Fruit fly (Drosophila melanogaster): Measurements from ENCODE around the gene CG3225.

Gene CG3225

DNA sequence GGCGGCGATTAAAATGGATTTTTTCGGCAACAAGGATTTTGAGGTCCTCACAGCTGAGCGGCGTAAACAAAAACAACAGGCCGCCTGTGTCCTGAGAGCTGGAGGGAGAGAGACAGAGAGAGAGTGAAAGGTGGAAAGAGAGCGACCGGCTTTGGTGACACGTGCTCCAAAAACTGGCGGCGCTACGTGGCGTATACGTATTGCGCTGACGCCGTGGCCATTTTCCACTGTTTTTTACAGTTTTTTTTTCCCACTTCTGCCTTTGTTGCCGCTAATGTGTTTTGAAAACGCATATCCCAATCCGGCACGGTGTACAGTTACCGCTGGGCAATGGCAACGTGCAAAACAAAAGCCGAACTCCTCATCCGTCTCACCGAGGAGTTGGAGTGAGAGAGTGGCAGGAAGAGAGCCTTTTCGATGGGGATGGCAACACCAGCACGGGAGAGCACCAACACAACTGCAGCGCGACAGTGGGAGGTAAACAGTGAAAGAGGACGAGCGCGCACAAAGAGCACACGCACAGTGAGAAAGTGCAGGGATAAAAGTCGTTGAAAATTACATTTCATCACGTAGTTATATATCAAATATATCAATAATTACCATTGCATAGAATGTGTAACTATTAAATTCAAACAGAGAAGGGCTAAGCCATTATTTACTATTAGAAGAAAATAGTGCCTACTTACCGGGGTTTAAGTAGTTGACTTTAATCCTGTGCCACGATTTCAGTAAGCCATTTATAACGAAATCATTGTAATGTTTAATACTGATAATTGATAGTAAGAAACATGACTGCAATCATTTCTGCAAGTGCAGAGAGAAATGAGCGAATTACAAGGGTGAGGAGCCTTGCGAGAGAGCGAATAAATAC, 2.6 kb upstream of the CG3225 start (continued):
- TF ChIP-seq Blimp-1 (GFP tag; optimal IDR thresholded peaks at IDR 0.05): peak; percentile 2
- TF ChIP-seq CG2712 (tag; optimal IDR thresholded peaks at IDR 0.05): peak; percentile 74
- TF ChIP-seq CG10462 (GFP tag; optimal IDR thresholded peaks at IDR 0.05): no peak
- no peak for TF ChIP-seq Fer3 (tag; optimal IDR thresholded peaks at IDR 0.05)
- TF ChIP-seq stwl (tag; optimal IDR thresholded peaks at IDR 0.05): no peak
- no peak for TF ChIP-seq nau (GFP tag; optimal IDR thresholded peaks at IDR 0.05)
- TF ChIP-seq Mes4 (GFP tag; optimal IDR thresholded peaks at IDR 0.05): no peak
- TF ChIP-seq CG17361 (GFP tag; IDR thresholded peaks at IDR 0.05): no peak; the same call in 2 of the 3 replicates
- no peak for TF ChIP-seq CG5245 (GFP tag; optimal IDR thresholded peaks at IDR 0.05)
- TF ChIP-seq Atf6 (GFP tag; IDR thresholded peaks at IDR 0.05): no peak
- peak; percentile 41 for TF ChIP-seq Chrac-16 (GFP tag; optimal IDR thresholded peaks at IDR 0.05)
- peak; percentile 18; the same call in 1 of the 2 replicates for TF ChIP-seq CG14441 (GFP tag; IDR thresholded peaks at IDR 0.05)
- TF ChIP-seq CG17186 (GFP tag; optimal IDR thresholded peaks at IDR 0.05): no peak
- TF ChIP-seq Dbx (GFP tag; IDR thresholded peaks at IDR 0.05): 0 out of 3 replicates have a peak, but pooled peaks have one; percentile 19
- no peak for TF ChIP-seq CG7556 (GFP tag; optimal IDR thresholded peaks at IDR 0.05)
- no peak for TF ChIP-seq pfk (GFP tag; optimal IDR thresholded peaks at IDR 0.05)
- no peak for TF ChIP-seq CG17912 (GFP tag; optimal IDR thresholded peaks at IDR 0.05)
- no peak for TF ChIP-seq CG7963 (GFP tag; IDR thresholded peaks at IDR 0.05; ENCODE audit: partially characterized antibody)
- no peak for TF ChIP-seq fd3F (GFP tag; optimal IDR thresholded peaks at IDR 0.05)
- TF ChIP-seq CG3847 (GFP tag; IDR thresholded peaks at IDR 0.05): peak; percentile 18
- no peak for TF ChIP-seq CG13123 (GFP tag; optimal IDR thresholded peaks at IDR 0.05)
- no peak for TF ChIP-seq twi (tag; optimal IDR thresholded peaks at IDR 0.05)
- TF ChIP-seq CG14667 (GFP tag; IDR thresholded peaks at IDR 0.05): no peak
- TF ChIP-seq Dp (GFP tag; optimal IDR thresholded peaks at IDR 0.05): no peak
- TF ChIP-seq Vsx1 (GFP tag; optimal IDR thresholded peaks at IDR 0.05): peak; percentile 19
- TF ChIP-seq Fer2 (tag; optimal IDR thresholded peaks at IDR 0.05): no peak
- TF ChIP-seq Meics (GFP tag; optimal IDR thresholded peaks at IDR 0.05): no peak
- no peak for TF ChIP-seq CG4360 (GFP tag; IDR thresholded peaks at IDR 0.05)
- TF ChIP-seq Hmx (GFP tag; optimal IDR thresholded peaks at IDR 0.05): no peak
- no peak for TF ChIP-seq CG11504 (tag; optimal IDR thresholded peaks at IDR 0.05)
- peak; percentile 63 for TF ChIP-seq CG17829 (tag; optimal IDR thresholded peaks at IDR 0.05)
- TF ChIP-seq CG2202 (tag; optimal IDR thresholded peaks at IDR 0.05): peak; percentile 20
- peak; percentile 38 for TF ChIP-seq Nf-YB (GFP tag; optimal IDR thresholded peaks at IDR 0.05)
- TF ChIP-seq toy (GFP tag; IDR thresholded peaks at IDR 0.05): no peak
- TF ChIP-seq cwo (GFP tag; optimal IDR thresholded peaks at IDR 0.05): no peak
- TF ChIP-seq CG8359 (GFP tag; optimal IDR thresholded peaks at IDR 0.05; ENCODE audit: borderline replicate concordance): peak; percentile 0
- no peak; the same call in 1 of the 2 replicates for TF ChIP-seq vvl (GFP tag; IDR thresholded peaks at IDR 0.05)
- no peak for TF ChIP-seq CG2129 (GFP tag; IDR thresholded peaks at IDR 0.05; ENCODE audit: partially characterized antibody)
- TF ChIP-seq CG6175 (GFP tag; IDR thresholded peaks at IDR 0.05): no peak
- TF ChIP-seq Taf1 (GFP tag; IDR thresholded peaks at IDR 0.05): no peak; the same call in 1 of the 2 replicates
- peak; percentile 88 for TF ChIP-seq CG9727 (GFP tag; optimal IDR thresholded peaks at IDR 0.05)
- no peak for TF ChIP-seq CG8290 (GFP tag; optimal IDR thresholded peaks at IDR 0.05)
- peak; percentile 52 to 74 for TF ChIP-seq CG8290 (tag; optimal IDR thresholded peaks at IDR 0.05)
- TF ChIP-seq Sox102F (GFP tag; optimal IDR thresholded peaks at IDR 0.05): peak; percentile 52
- no peak; the same call in 1 of the 2 replicates for TF ChIP-seq ssp (GFP tag; IDR thresholded peaks at IDR 0.05)
- no peak for TF ChIP-seq CG4282 (GFP tag; optimal IDR thresholded peaks at IDR 0.05)
- peak in 1 of 2 experiments; percentile 21 for TF ChIP-seq Hr78 (GFP tag; optimal IDR thresholded peaks at IDR 0.05)
- no peak for TF ChIP-seq H15 (GFP tag; IDR thresholded peaks at IDR 0.05)

All from whole organism, embryonic.